Worm (Caenorhabditis elegans) whole organism, L4/young adult: Measurements from ENCODE around the gene ugt-32.

ENCODE experiments used
- W03F9.2 ChIP-seq: fragments of 150-350 bp; optimal IDR thresholded peaks from 2 replicates; lab custom pipeline; 2014; ENCODE audit warnings: missing biosample characterization, missing genetic modification characterization
- him-1 ChIP-seq: sonication (generic microtip); optimal IDR thresholded peaks from 2 replicates; lab custom pipeline; 2016; ENCODE audit warnings: missing genotype, missing genetic modification reagents, missing genetic modification characterization, missing compliant biosample characterization

ce11 chrV:3803343-3803742 lies 40.5 kb downstream of the ugt-32 start, which contains the start of gene cyp-33C8:
- no peak for TF ChIP-seq him-1
- TF ChIP-seq W03F9.2 (tag; lab: Kevin White, UChicago) = no peak
